Fruit fly (Drosophila melanogaster) Kc167 (cell line): ENCODE results near the gene CG43679.

ENCODE experiments used
- Sin3A ChIP-seq: fragments of >200 bp; optimal IDR thresholded peaks from 2 replicates; lab custom pipeline; 2018; ENCODE audit warnings: missing external identifiers
- h ChIP-seq: fragments of >200 bp; optimal IDR thresholded peaks from 3 replicates; lab custom pipeline; 2018; ENCODE audit warnings: missing external identifiers
- psq ChIP-seq: fragments of >200 bp; optimal IDR thresholded peaks from 2 replicates; lab custom pipeline; 2017; ENCODE audit warnings: missing external identifiers

- TF ChIP-seq psq (lab: Kevin White, UChicago), result no peak
- TF ChIP-seq h, result no peak
- no peak for TF ChIP-seq Sin3A (lab: Kevin White, UChicago)
Observed at dm6 chr3L:15009681-15010080, 41.5 kb downstream of the CG43679 start.
